Worm (Caenorhabditis elegans): ENCODE data around the gene dao-4.

- TF ChIP-seq klf-2 (GFP tag; conservative IDR thresholded peaks at IDR 0.05) (no peak), med-1 (GFP tag; optimal IDR thresholded peaks at IDR 0.05; ENCODE audit: insufficient read depth) (no peak), ref-1 (GFP tag; conservative IDR thresholded peaks at IDR 0.05) (no peak), ztf-23 (GFP tag; IDR thresholded peaks at IDR 0.05) (no peak), cog-1 (tag; optimal IDR thresholded peaks at IDR 0.05) (no peak), T22C8.4 (GFP tag; IDR thresholded peaks at IDR 0.05) (no peak), ztf-29 (GFP tag; IDR thresholded peaks at IDR 0.05) (no peak)
Observed at ce11 chrX:10044473-10044872, 30.6 kb upstream of the dao-4 start.

Measured in whole organism, midembryonic.